Fruit fly (Drosophila melanogaster) whole organism, embryonic: ENCODE measurements around the gene CtBP.

Source experiments
- Aef1 ChIP-seq: fragments of 200-800 bp; sonication (Bioruptor generic); IDR thresholded peaks from 3 replicates; pipeline ENCODE4 v1.3.6; 2022; ENCODE audit warnings: missing biosample characterization, missing genetic modification characterization
- CG10274 ChIP-seq: fragments of 200-800 bp; sonication (Bioruptor generic); optimal IDR thresholded peaks from 3 replicates; lab custom pipeline; 2017; ENCODE audit warnings: missing biosample characterization, mild to moderate bottlenecking, missing genetic modification characterization
- CG10565 ChIP-seq: fragments of 200-800 bp; sonication (Bioruptor generic); optimal IDR thresholded peaks from 3 replicates; lab custom pipeline; 2016; ENCODE audit warnings: missing biosample characterization, mild to moderate bottlenecking, missing genetic modification characterization
- CG10959 ChIP-seq: fragments of 200-800 bp; sonication (Bioruptor generic); IDR thresholded peaks from 2 replicates; pipeline ENCODE4 v1.3.6; 2022; ENCODE audit warnings: missing biosample characterization, missing genetic modification characterization
- CG12155 ChIP-seq: fragments of 200-800 bp; sonication (Bioruptor generic); optimal IDR thresholded peaks from 3 replicates; lab custom pipeline; 2016; ENCODE audit warnings: missing biosample characterization, missing genetic modification characterization
- CG12219 ChIP-seq: fragments of 200-800 bp; sonication (Bioruptor generic); optimal IDR thresholded peaks from 3 replicates; lab custom pipeline; 2018; ENCODE audit warnings: missing biosample characterization, mild to moderate bottlenecking, missing genetic modification characterization
- CG13287 ChIP-seq: fragments of 200-800 bp; sonication (Bioruptor generic); IDR thresholded peaks from 2 replicates; pipeline ENCODE4 v1.3.6; 2022; ENCODE audit warnings: missing biosample characterization, missing genetic modification characterization; ENCODE audit not compliant: partially characterized antibody
- CG15269 ChIP-seq: fragments of 200-800 bp; sonication (Bioruptor generic); optimal IDR thresholded peaks from 2 replicates; lab custom pipeline; 2018; ENCODE audit warnings: missing biosample characterization, mild to moderate bottlenecking, missing genetic modification characterization, moderate library complexity
- CG17186 ChIP-seq: fragments of 200-800 bp; sonication (Bioruptor generic); optimal IDR thresholded peaks from 3 replicates; lab custom pipeline; 2017; ENCODE audit warnings: missing biosample characterization, missing genetic modification reagents, missing genetic modification characterization
- CG17361 ChIP-seq: fragments of 200-800 bp; sonication (Bioruptor generic); IDR thresholded peaks from 3 replicates; pipeline ENCODE4 v1.3.6; 2022; ENCODE audit warnings: missing biosample characterization, missing genetic modification characterization
- CG17385 ChIP-seq: fragments of 200-800 bp; sonication (Bioruptor generic); optimal IDR thresholded peaks from 3 replicates; lab custom pipeline; 2018; ENCODE audit warnings: missing biosample characterization, mild to moderate bottlenecking, missing genetic modification characterization
- CG1792 ChIP-seq: fragments of 200-800 bp; sonication (Bioruptor generic); optimal IDR thresholded peaks from 2 replicates; lab custom pipeline; 2016; ENCODE audit warnings: missing biosample characterization, missing genetic modification characterization
- CG18262 ChIP-seq: fragments of 200-800 bp; optimal IDR thresholded peaks from 3 replicates; lab custom pipeline; 2019; ENCODE audit warnings: missing biosample characterization, mild to moderate bottlenecking, missing genetic modification characterization, moderate library complexity
- CG2116 ChIP-seq: fragments of 200-800 bp; sonication (Bioruptor generic); optimal IDR thresholded peaks from 3 replicates; lab custom pipeline; 2018; ENCODE audit warnings: missing biosample characterization, mild to moderate bottlenecking, missing genetic modification characterization
- CG31388 ChIP-seq: fragments of 200-800 bp; sonication (Bioruptor generic); optimal IDR thresholded peaks from 2 replicates; lab custom pipeline; 2016; ENCODE audit warnings: missing biosample characterization, missing genetic modification characterization
- CG32532 ChIP-seq: fragments of 200-800 bp; sonication (Bioruptor generic); IDR thresholded peaks from 2 replicates; pipeline ENCODE4 v1.3.6; 2022; ENCODE audit warnings: missing biosample characterization, missing genetic modification characterization
- CG32767 ChIP-seq: fragments of 200-800 bp; sonication (Bioruptor generic); IDR thresholded peaks from 2 replicates; pipeline ENCODE4 v1.3.6; 2022; ENCODE audit warnings: missing biosample characterization, missing genetic modification characterization
- CG6175 ChIP-seq: fragments of 200-800 bp; sonication (Bioruptor generic); IDR thresholded peaks from 3 replicates; pipeline ENCODE4 v1.3.6; 2022; ENCODE audit warnings: missing biosample characterization, missing genetic modification characterization
- CG6683 ChIP-seq: fragments of 200-800 bp; sonication (Bioruptor generic); optimal IDR thresholded peaks from 2 replicates; lab custom pipeline; 2017; ENCODE audit warnings: missing biosample characterization, mild to moderate bottlenecking, missing genetic modification characterization, missing genetic modification reagents
- CG6689 ChIP-seq: fragments of 200-800 bp; sonication (Bioruptor generic); IDR thresholded peaks from 2 replicates; pipeline ENCODE4 v1.3.6; 2022; ENCODE audit warnings: missing biosample characterization, missing genetic modification characterization
- CG7372 ChIP-seq: fragments of 200-800 bp; sonication (Bioruptor generic); IDR thresholded peaks from 2 replicates; pipeline ENCODE4 v1.3.6; 2022; ENCODE audit warnings: missing biosample characterization, missing genetic modification characterization
- CG7963 ChIP-seq: fragments of 200-800 bp; sonication (Bioruptor generic); IDR thresholded peaks from 3 replicates; pipeline ENCODE4 v1.3.6; 2022; ENCODE audit warnings: missing biosample characterization, missing genetic modification characterization; ENCODE audit not compliant: partially characterized antibody
- Drgx ChIP-seq: fragments of 200-800 bp; sonication (Bioruptor generic); IDR thresholded peaks from 2 replicates; pipeline ENCODE4 v1.3.6; 2022; ENCODE audit warnings: missing biosample characterization, missing genetic modification characterization
- Hmx ChIP-seq: fragments of 200-800 bp; sonication (Bioruptor generic); optimal IDR thresholded peaks from 2 replicates; lab custom pipeline; 2016; ENCODE audit warnings: missing biosample characterization, missing genetic modification characterization
- MTF-1 ChIP-seq: fragments of 200-800 bp; sonication (Bioruptor generic); optimal IDR thresholded peaks from 2 replicates; lab custom pipeline; 2018; ENCODE audit warnings: missing biosample characterization, mild to moderate bottlenecking, missing genetic modification characterization, borderline replicate concordance
- NFAT ChIP-seq: fragments of 200-800 bp; sonication (Bioruptor generic); IDR thresholded peaks from 2 replicates; pipeline ENCODE4 v1.3.6; 2022; ENCODE audit warnings: missing biosample characterization, missing genetic modification characterization
- NK7.1 ChIP-seq: fragments of 200-800 bp; sonication (Bioruptor generic); optimal IDR thresholded peaks from 3 replicates; lab custom pipeline; 2016; ENCODE audit warnings: missing biosample characterization, missing genetic modification characterization
- PHDP ChIP-seq: fragments of 200-800 bp; sonication (Bioruptor generic); optimal IDR thresholded peaks from 3 replicates; lab custom pipeline; 2018; ENCODE audit warnings: missing biosample characterization, mild to moderate bottlenecking, missing genetic modification characterization, moderate library complexity
- Poxn ChIP-seq: fragments of 200-800 bp; sonication (Bioruptor generic); IDR thresholded peaks from 2 replicates; pipeline ENCODE4 v1.3.6; 2022; ENCODE audit warnings: missing biosample characterization, missing genetic modification characterization
- Ravus ChIP-seq: fragments of 200-800 bp; sonication (Bioruptor generic); IDR thresholded peaks from 2 replicates; pipeline ENCODE4 v1.3.6; 2022; ENCODE audit warnings: missing biosample characterization, missing genetic modification characterization
- Sin3A ChIP-seq: fragments of >200 bp; optimal IDR thresholded peaks from 2 replicates; lab custom pipeline; 2018
- Ssrp ChIP-seq: fragments of 200-800 bp; sonication (Bioruptor generic); optimal IDR thresholded peaks from 2 replicates; lab custom pipeline; 2018; ENCODE audit warnings: missing biosample characterization, mild to moderate bottlenecking, missing genetic modification characterization, moderate library complexity
- Stat92E ChIP-seq, 3 experiments: fragments of >200 bp in 2 of 3; fragments of 200-800 bp in 1 of 3; sonication (Bioruptor generic) in 1 of 3; optimal IDR thresholded peaks; 2 replicates each; lab custom pipeline; 2017 to 2019; ENCODE audit warnings: missing biosample characterization in 3 of 3, missing genetic modification characterization in 3 of 3, mild to moderate bottlenecking in 1 of 3, moderate library complexity in 1 of 3
- Taf1 ChIP-seq: fragments of 200-800 bp; sonication (Bioruptor generic); IDR thresholded peaks from 2 replicates; pipeline ENCODE4 v1.3.6; 2022; ENCODE audit warnings: missing biosample characterization, missing genetic modification characterization
- cg ChIP-seq: fragments of 200-800 bp; sonication (Bioruptor generic); optimal IDR thresholded peaks from 3 replicates; lab custom pipeline; 2019; ENCODE audit warnings: missing biosample characterization, mild to moderate bottlenecking, missing genetic modification characterization, moderate library complexity
- ci ChIP-seq: fragments of 200-800 bp; sonication (Bioruptor generic); IDR thresholded peaks from 3 replicates; pipeline ENCODE4 v1.3.6; 2022; ENCODE audit warnings: missing biosample characterization, missing genetic modification characterization
- crc ChIP-seq: fragments of 200-800 bp; sonication (Bioruptor generic); optimal IDR thresholded peaks from 2 replicates; lab custom pipeline; 2016; ENCODE audit warnings: missing biosample characterization, missing genetic modification characterization
- disco-r ChIP-seq: fragments of 200-800 bp; sonication (Bioruptor generic); optimal IDR thresholded peaks from 2 replicates; lab custom pipeline; 2016; ENCODE audit warnings: missing biosample characterization, missing genetic modification characterization
- eyg ChIP-seq: fragments of 200-800 bp; sonication (Bioruptor generic); optimal IDR thresholded peaks from 3 replicates; lab custom pipeline; 2016; ENCODE audit warnings: missing biosample characterization, missing genetic modification characterization
- fd3F ChIP-seq: fragments of 200-800 bp; sonication (Bioruptor generic); optimal IDR thresholded peaks from 2 replicates; lab custom pipeline; 2018; ENCODE audit warnings: missing biosample characterization, mild to moderate bottlenecking, missing genetic modification characterization, moderate library complexity
- fd96Cb ChIP-seq: fragments of 200-800 bp; sonication (Bioruptor generic); optimal IDR thresholded peaks from 2 replicates; lab custom pipeline; 2018; ENCODE audit warnings: missing biosample characterization, mild to moderate bottlenecking, missing genetic modification characterization, moderate library complexity
- nmo ChIP-seq: fragments of 200-800 bp; sonication (Bioruptor generic); optimal IDR thresholded peaks from 2 replicates; lab custom pipeline; 2018; ENCODE audit warnings: missing biosample characterization, mild to moderate bottlenecking, missing genetic modification characterization, moderate library complexity
- p53 ChIP-seq: fragments of 200-800 bp; sonication (Bioruptor generic); optimal IDR thresholded peaks from 2 replicates; lab custom pipeline; 2016; ENCODE audit warnings: missing biosample characterization, missing genetic modification characterization
- pho ChIP-seq: fragments of 200-800 bp; sonication (Bioruptor generic); optimal IDR thresholded peaks from 2 replicates; lab custom pipeline; 2016; ENCODE audit warnings: missing biosample characterization, missing genetic modification characterization
- row ChIP-seq: fragments of 200-800 bp; sonication (Bioruptor generic); IDR thresholded peaks from 3 replicates; pipeline ENCODE4 v1.3.6; 2022; ENCODE audit warnings: missing biosample characterization, missing genetic modification characterization
- sisA ChIP-seq: fragments of 200-800 bp; sonication (Bioruptor generic); IDR thresholded peaks from 2 replicates; pipeline ENCODE4 v1.3.6; 2022; ENCODE audit warnings: missing biosample characterization, missing genetic modification characterization
- tgo ChIP-seq: fragments of 200-800 bp; sonication (Bioruptor generic); IDR thresholded peaks from 3 replicates; pipeline ENCODE4 v1.3.6; 2022; ENCODE audit warnings: missing biosample characterization, missing genetic modification characterization
- trh ChIP-seq: fragments of 200-800 bp; sonication (Bioruptor generic); optimal IDR thresholded peaks from 2 replicates; lab custom pipeline; 2016; ENCODE audit warnings: missing biosample characterization, missing genetic modification characterization
- tup ChIP-seq: fragments of 200-800 bp; sonication (Bioruptor generic); optimal IDR thresholded peaks from 2 replicates; lab custom pipeline; 2016; ENCODE audit warnings: missing biosample characterization, mild to moderate bottlenecking, missing genetic modification characterization, moderate library complexity
- usp ChIP-seq: fragments of >200 bp; optimal IDR thresholded peaks from 2 replicates; lab custom pipeline; 2017; ENCODE audit warnings: missing biosample characterization, missing genetic modification characterization
- vvl ChIP-seq: fragments of 200-800 bp; sonication (Bioruptor generic); IDR thresholded peaks from 2 replicates; pipeline ENCODE4 v1.3.6; 2022; ENCODE audit warnings: missing biosample characterization, missing genetic modification characterization
- wek ChIP-seq: fragments of 200-800 bp; sonication (Bioruptor generic); optimal IDR thresholded peaks from 3 replicates; lab custom pipeline; 2018; ENCODE audit warnings: missing biosample characterization, mild to moderate bottlenecking, missing genetic modification characterization, moderate library complexity

The CtBP gene

DNA sequence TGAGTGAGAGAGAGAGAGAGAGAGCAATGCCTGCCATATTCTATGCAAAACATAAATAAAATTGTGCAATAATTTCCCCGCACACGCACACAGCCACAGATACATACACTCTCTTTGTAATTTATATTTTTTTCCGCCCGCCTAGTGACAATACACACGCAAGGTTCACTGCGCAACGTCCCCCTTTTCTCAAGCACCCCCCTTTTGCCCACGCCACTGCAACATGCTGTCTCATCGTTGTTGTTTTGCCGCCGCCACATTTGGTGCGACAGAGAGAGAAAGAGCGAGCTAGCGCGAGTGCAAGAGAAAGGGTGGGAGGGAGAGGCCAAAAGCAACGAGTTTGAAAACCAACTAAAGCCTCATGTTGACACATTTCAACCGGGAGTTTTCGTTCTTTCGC is 902 bp downstream of the CtBP start (continued):
- TF ChIP-seq Hmx (GFP tag; lab: Kevin White, UChicago) (no peak), NK7.1 (GFP tag; lab: Kevin White, UChicago) (peak; percentile 59), CG17385 (peak; percentile 41), wek (GFP tag; lab: Kevin White, UChicago) (peak; percentile 27), tgo (peak; percentile 55; the same call in 2 of the 3 replicates), CG32532 (peak; percentile 68; the same call in 1 of the 2 replicates), trh (GFP tag; lab: Kevin White, UChicago) (peak; percentile 23), CG7963 (no peak), Sin3A (lab: Kevin White, UChicago) (no peak), NFAT (GFP tag; lab: Robert Waterston, UW) (peak; percentile 58), p53 (GFP tag; lab: Kevin White, UChicago) (peak; percentile 56), CG2116 (GFP tag; lab: Kevin White, UChicago) (no peak), row (GFP tag; lab: Robert Waterston, UW) (peak; percentile 81), CG10565 (GFP tag; lab: Kevin White, UChicago) (no peak), Stat92E (GFP tag; optimal IDR thresholded peaks at IDR 0.05; lab: Kevin White, UChicago) (no peak), CG10274 (GFP tag; lab: Kevin White, UChicago) (no peak), tup (GFP tag; lab: Kevin White, UChicago) (peak; percentile 22), CG6175 (GFP tag; lab: Robert Waterston, UW) (0 out of 3 replicates have a peak, but pooled peaks have one; percentile 65), sisA (GFP tag; lab: Robert Waterston, UW) (peak; percentile 74), CG17361 (GFP tag; lab: Robert Waterston, UW) (no peak), CG18262 (peak; percentile 40), CG7372 (peak; percentile 7; the same call in 1 of the 2 replicates), fd96Cb (no peak), vvl (GFP tag; lab: Robert Waterston, UW) (peak; percentile 84), CG12155 (peak; percentile 94), CG1792 (GFP tag; lab: Kevin White, UChicago) (no peak), Poxn (GFP tag; lab: Robert Waterston, UW) (no peak), ci (GFP tag; lab: Robert Waterston, UW) (peak; percentile 82), CG10959 (no peak), usp (no peak), eyg (GFP tag; lab: Kevin White, UChicago) (peak; percentile 66), PHDP (tag; lab: Kevin White, UChicago) (peak; percentile 38), pho (peak; percentile 70), CG31388 (no peak), CG15269 (tag; lab: Kevin White, UChicago) (no peak), Taf1 (GFP tag; lab: Robert Waterston, UW) (no peak), fd3F (GFP tag; lab: Kevin White, UChicago) (no peak), CG32767 (GFP tag; lab: Robert Waterston, UW) (0 out of 2 replicates have a peak, but pooled peaks have one; percentile 45), Aef1 (GFP tag; lab: Robert Waterston, UW) (peak; percentile 91), CG17186 (GFP tag; lab: Kevin White, UChicago) (peak; percentile 17), nmo (GFP tag; lab: Kevin White, UChicago) (peak; percentile 48), Ravus (no peak; the same call in 1 of the 2 replicates), CG13287 (GFP tag; lab: Robert Waterston, UW) (no peak), disco-r (GFP tag; lab: Kevin White, UChicago) (peak; percentile 73), crc (GFP tag; lab: Kevin White, UChicago) (peak; percentile 54), cg (GFP tag; lab: Kevin White, UChicago) (peak; percentile 77), CG6683 (GFP tag; lab: Kevin White, UChicago) (no peak), MTF-1 (GFP tag; lab: Kevin White, UChicago) (peak; percentile 39), Drgx (peak; percentile 84), Ssrp (tag; lab: Kevin White, UChicago) (no peak), CG12219 (GFP tag; lab: Kevin White, UChicago) (no peak), CG6689 (GFP tag; lab: Robert Waterston, UW) (peak; percentile 53; the same call in 1 of the 2 replicates)
